Worm (Caenorhabditis elegans) whole organism, early embryonic: ENCODE results near the gene C49C3.20.

Experiments used
- B0310.2 ChIP-seq: sonication (generic microtip); optimal IDR thresholded peaks from 2 replicates; lab custom pipeline; 2016; ENCODE audit warnings: mild to moderate bottlenecking, missing genetic modification characterization, missing compliant biosample characterization
- F13C5.2 ChIP-seq: sonication (generic microtip); optimal IDR thresholded peaks from 2 replicates; lab custom pipeline; 2017; ENCODE audit warnings: mild to moderate bottlenecking, missing genetic modification characterization, inconsistent platforms, missing compliant biosample characterization
- aly-1 ChIP-seq: sonication (generic microtip); optimal IDR thresholded peaks from 2 replicates; lab custom pipeline; 2016; ENCODE audit warnings: missing genetic modification characterization, missing compliant biosample characterization
- ama-1 ChIP-seq: fragments of 150-350 bp; optimal IDR thresholded peaks from 2 replicates; lab custom pipeline; 2014
- ceh-13 ChIP-seq: fragments of 200-800 bp; sonication (Bioruptor generic); optimal IDR thresholded peaks from 2 replicates; lab custom pipeline; 2018; ENCODE audit warnings: mild to moderate bottlenecking, missing genetic modification characterization, missing compliant biosample characterization
- ceh-36 ChIP-seq: sonication (generic microtip); optimal IDR thresholded peaks from 2 replicates; lab custom pipeline; 2016; ENCODE audit warnings: missing genetic modification characterization, inconsistent platforms, missing compliant biosample characterization
- ets-7 ChIP-seq: sonication (generic microtip); optimal IDR thresholded peaks from 2 replicates; lab custom pipeline; 2016; ENCODE audit warnings: missing genotype, missing genetic modification characterization, missing compliant biosample characterization
- flt-1 ChIP-seq: fragments of 200-800 bp; sonication (Bioruptor generic); IDR thresholded peaks from 2 replicates; pipeline ENCODE4 v1.3.6; 2022; ENCODE audit warnings: missing genetic modification characterization, missing compliant biosample characterization
- hmbx-1 ChIP-seq: sonication (generic microtip); optimal IDR thresholded peaks from 2 replicates; lab custom pipeline; 2016; ENCODE audit warnings: mild to moderate bottlenecking, missing genetic modification characterization, missing compliant biosample characterization
- hmg-4 ChIP-seq: fragments of 200-800 bp; sonication (Bioruptor generic); optimal IDR thresholded peaks from 2 replicates; lab custom pipeline; 2018; ENCODE audit warnings: mild to moderate bottlenecking, missing genetic modification characterization, missing compliant biosample characterization
- hnd-1 ChIP-seq: sonication (generic microtip); optimal IDR thresholded peaks from 2 replicates; lab custom pipeline; 2016; ENCODE audit warnings: missing genetic modification characterization, missing compliant biosample characterization
- pes-1 ChIP-seq: fragments of 200-800 bp; sonication (Bioruptor generic); IDR thresholded peaks from 2 replicates; pipeline ENCODE4 v1.3.6; 2022; ENCODE audit warnings: missing genetic modification reagents, missing genetic modification characterization, missing compliant biosample characterization
- scrt-1 ChIP-seq: fragments of 200-800 bp; sonication (Bioruptor generic); IDR thresholded peaks from 2 replicates; pipeline ENCODE4 v1.3.6; 2022; ENCODE audit warnings: missing genetic modification characterization, missing compliant biosample characterization
- sea-1 ChIP-seq: fragments of 200-800 bp; sonication (Bioruptor generic); conservative IDR thresholded peaks from 2 replicates; pipeline ENCODE4 v1.3.6; 2022; ENCODE audit warnings: missing genetic modification characterization, missing compliant biosample characterization
- tbx-11 ChIP-seq: fragments of 200-800 bp; sonication (Bioruptor generic); IDR thresholded peaks from 2 replicates; pipeline ENCODE4 v1.3.6; 2022; ENCODE audit warnings: missing genetic modification characterization, missing compliant biosample characterization
- tbx-37 ChIP-seq: fragments of 200-800 bp; sonication (Bioruptor generic); conservative IDR thresholded peaks from 2 replicates; pipeline ENCODE4 v1.3.6; 2022; ENCODE audit warnings: missing genetic modification reagents, missing genetic modification characterization, missing compliant biosample characterization
- tra-4 ChIP-seq: sonication (generic microtip); optimal IDR thresholded peaks from 2 replicates; lab custom pipeline; 2017; ENCODE audit warnings: missing genetic modification characterization, missing compliant biosample characterization

C49C3.20 gene

ce11 chrIV:17316398-17316797, at the start of gene C49C3.20:
TSS of gene C49C3.20 (minus strand) at chrIV:17316498.
- no peak for TF ChIP-seq sea-1 (GFP tag; lab: Robert Waterston, UW)
- TF ChIP-seq B0310.2, result no peak
- no peak for TF ChIP-seq pes-1 (GFP tag; lab: Robert Waterston, UW)
- no peak for TF ChIP-seq hmg-4 (GFP tag; lab: Kevin White, UChicago)
- TF ChIP-seq tbx-37 (GFP tag; lab: Robert Waterston, UW), result no peak
- TF ChIP-seq aly-1, result no peak
- no peak for TF ChIP-seq scrt-1 (GFP tag; lab: Robert Waterston, UW)
- no peak for TF ChIP-seq ceh-13 (GFP tag; lab: Kevin White, UChicago)
- no peak for TF ChIP-seq hmbx-1 (tag; lab: Kevin White, UChicago)
- TF ChIP-seq ama-1 (lab: Kevin White, UChicago), result no peak
- TF ChIP-seq ets-7, result no peak
- TF ChIP-seq tra-4 (tag; lab: Kevin White, UChicago), result no peak
- TF ChIP-seq tbx-11 (GFP tag; lab: Robert Waterston, UW), result no peak
- no peak for TF ChIP-seq flt-1 (GFP tag; lab: Robert Waterston, UW)
- no peak for TF ChIP-seq ceh-36 (tag; lab: Kevin White, UChicago)
- no peak for TF ChIP-seq hnd-1 (tag; lab: Kevin White, UChicago)
- TF ChIP-seq F13C5.2, result no peak

- TF ChIP-seq ets-7 (no peak), hmbx-1 (tag; lab: Kevin White, UChicago) (no peak), sea-1 (GFP tag; lab: Robert Waterston, UW) (no peak), F13C5.2 (no peak), tra-4 (tag; lab: Kevin White, UChicago) (no peak), ama-1 (lab: Kevin White, UChicago) (no peak), pes-1 (GFP tag; lab: Robert Waterston, UW) (no peak), ceh-36 (tag; lab: Kevin White, UChicago) (no peak), B0310.2 (no peak), aly-1 (no peak), tbx-37 (GFP tag; lab: Robert Waterston, UW) (no peak), scrt-1 (GFP tag; lab: Robert Waterston, UW) (no peak), ceh-13 (GFP tag; lab: Kevin White, UChicago) (no peak), tbx-11 (GFP tag; lab: Robert Waterston, UW) (no peak), flt-1 (GFP tag; lab: Robert Waterston, UW) (no peak), hnd-1 (tag; lab: Kevin White, UChicago) (no peak), hmg-4 (GFP tag; lab: Kevin White, UChicago) (no peak)
Measured at ce11 chrIV:17361143-17361542, 44.8 kb upstream of the C49C3.20 start, which contains the start of gene clec-202. TSS of gene clec-202 (plus strand) at chrIV:17361443.

ce11 chrIV:17351586-17351985, 35.3 kb upstream of the C49C3.20 start, which contains the start of gene clec-199:
TSS of gene clec-199 (plus strand) at chrIV:17351886.
- no peak for TF ChIP-seq F13C5.2
- TF ChIP-seq ama-1 (lab: Kevin White, UChicago), result no peak
- TF ChIP-seq B0310.2, result no peak
- TF ChIP-seq ceh-13 (GFP tag; lab: Kevin White, UChicago), result no peak
- no peak for TF ChIP-seq hmbx-1 (tag; lab: Kevin White, UChicago)
- TF ChIP-seq ets-7, result no peak
- no peak for TF ChIP-seq tbx-11 (GFP tag; lab: Robert Waterston, UW)
- no peak for TF ChIP-seq flt-1 (GFP tag; lab: Robert Waterston, UW)

DNA sequence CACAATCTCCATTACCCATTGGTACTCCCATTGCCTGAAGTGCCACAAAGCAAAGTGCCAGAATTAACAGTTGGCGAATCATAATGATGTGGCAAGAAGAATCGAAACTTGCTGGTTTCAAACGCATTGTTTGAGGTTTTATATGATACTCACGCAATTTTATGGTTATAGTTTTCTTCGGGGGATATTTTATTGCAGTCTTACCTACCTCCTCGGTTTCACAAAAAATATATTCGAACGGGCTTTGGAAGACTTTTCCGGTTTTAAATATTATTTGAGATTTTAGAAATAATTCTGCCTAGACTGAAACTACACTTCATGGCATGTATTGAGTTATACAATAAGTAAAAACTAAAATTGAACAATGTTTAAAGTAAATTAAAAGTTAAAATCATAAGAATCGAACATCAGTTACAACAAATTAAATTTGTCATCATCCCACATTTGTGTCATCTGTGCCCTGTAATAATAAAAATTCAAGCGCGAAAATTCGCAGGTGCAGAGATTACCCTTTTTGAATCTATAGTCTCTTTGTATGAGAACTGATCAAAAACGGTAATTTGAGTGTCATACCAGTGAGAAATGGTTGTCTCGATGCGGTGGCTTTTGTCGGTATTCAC, 30.4 kb upstream of the C49C3.20 start, which contains the start of the genes clec-197 and clec-198:
Gene clec-197 (minus strand): TSS at position 101 of the 620 bp plus-strand sequence.
Gene clec-198 (plus strand): TSS at position 570 of the 620 bp plus-strand sequence.
- TF ChIP-seq sea-1 (GFP tag; lab: Robert Waterston, UW), result no peak
- no peak for TF ChIP-seq tbx-11 (GFP tag; lab: Robert Waterston, UW)
- TF ChIP-seq flt-1 (GFP tag; lab: Robert Waterston, UW), result no peak
- no peak for TF ChIP-seq aly-1
- no peak for TF ChIP-seq ama-1 (lab: Kevin White, UChicago)
- no peak for TF ChIP-seq hmbx-1 (tag; lab: Kevin White, UChicago)
- TF ChIP-seq tra-4 (tag; lab: Kevin White, UChicago), result no peak
- TF ChIP-seq B0310.2, result no peak
- TF ChIP-seq pes-1 (GFP tag; lab: Robert Waterston, UW), result no peak
- no peak for TF ChIP-seq ceh-13 (GFP tag; lab: Kevin White, UChicago)
- no peak for TF ChIP-seq hmg-4 (GFP tag; lab: Kevin White, UChicago)
- TF ChIP-seq scrt-1 (GFP tag; lab: Robert Waterston, UW), result no peak
- TF ChIP-seq ets-7, result no peak

DNA sequence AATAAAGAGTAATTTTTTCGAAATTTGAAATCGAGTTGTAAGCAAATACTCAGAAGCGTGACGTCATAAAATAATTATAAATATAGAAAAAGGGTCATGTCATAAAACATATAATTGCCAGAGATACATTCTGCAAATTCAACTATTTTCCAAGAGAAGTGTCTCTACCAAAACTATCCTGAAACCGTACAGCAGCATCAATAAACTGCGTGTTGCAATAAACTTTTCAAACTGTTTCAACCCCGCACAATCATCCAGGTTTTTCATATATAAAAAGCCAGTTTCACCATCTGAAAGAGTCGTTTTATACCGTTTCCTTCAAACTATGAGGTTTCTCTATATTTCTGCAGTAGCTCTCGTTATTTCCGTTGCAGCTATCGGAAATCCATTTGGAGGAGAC, 27.2 kb upstream of the C49C3.20 start, which contains the start of gene C49C3.11:
Gene C49C3.11 (plus strand): TSS at position 301 of the 400 bp plus-strand sequence.
- TF ChIP-seq ama-1 (lab: Kevin White, UChicago) (no peak), scrt-1 (GFP tag; lab: Robert Waterston, UW) (no peak), pes-1 (GFP tag; lab: Robert Waterston, UW) (no peak), tra-4 (tag; lab: Kevin White, UChicago) (no peak)

- TF ChIP-seq flt-1 (GFP tag; lab: Robert Waterston, UW), result no peak
- no peak for TF ChIP-seq tbx-37 (GFP tag; lab: Robert Waterston, UW)
- TF ChIP-seq ama-1 (lab: Kevin White, UChicago), result no peak
- no peak for TF ChIP-seq sea-1 (GFP tag; lab: Robert Waterston, UW)
- TF ChIP-seq hmbx-1 (tag; lab: Kevin White, UChicago), result no peak
- TF ChIP-seq aly-1, result no peak
- no peak for TF ChIP-seq hmg-4 (GFP tag; lab: Kevin White, UChicago)
- TF ChIP-seq F13C5.2, result no peak
- no peak for TF ChIP-seq tbx-11 (GFP tag; lab: Robert Waterston, UW)
- TF ChIP-seq pes-1 (GFP tag; lab: Robert Waterston, UW), result no peak
Measured at ce11 chrIV:17342667-17343066, 26.4 kb upstream of the C49C3.20 start, which contains the start of gene C49C3.21. TSS of gene C49C3.21 (plus strand) at chrIV:17342967.

ce11 chrIV:17342179-17342578, 25.9 kb upstream of the C49C3.20 start, which contains the start of gene C49C3.9:
TSS of gene C49C3.9 (minus strand) at chrIV:17342314.
- TF ChIP-seq F13C5.2, result no peak
- TF ChIP-seq hmg-4 (GFP tag; lab: Kevin White, UChicago), result no peak
- no peak for TF ChIP-seq tbx-11 (GFP tag; lab: Robert Waterston, UW)
- TF ChIP-seq hmbx-1 (tag; lab: Kevin White, UChicago), result no peak
- no peak for TF ChIP-seq ceh-13 (GFP tag; lab: Kevin White, UChicago)
- no peak for TF ChIP-seq tbx-37 (GFP tag; lab: Robert Waterston, UW)
- TF ChIP-seq ceh-36 (tag; lab: Kevin White, UChicago), result no peak
